Fruit fly (Drosophila melanogaster) whole organism, embryonic: ENCODE results near the gene CG10089.

ENCODE experiments used
- Bgb ChIP-seq: fragments of 200-800 bp; sonication (Bioruptor generic); IDR thresholded peaks from 2 replicates; pipeline ENCODE4 v1.3.6; 2022; ENCODE audit warnings: missing biosample characterization, missing genetic modification characterization; ENCODE audit not compliant: partially characterized antibody
- BtbVII ChIP-seq: fragments of 200-800 bp; sonication (Bioruptor generic); optimal IDR thresholded peaks from 3 replicates; lab custom pipeline; 2017; ENCODE audit warnings: missing biosample characterization, mild to moderate bottlenecking, missing genetic modification characterization
- CG10209 ChIP-seq: fragments of 200-800 bp; sonication (Bioruptor generic); optimal IDR thresholded peaks from 3 replicates; lab custom pipeline; 2017; ENCODE audit warnings: missing biosample characterization, mild to moderate bottlenecking, missing genetic modification characterization, missing genetic modification reagents
- CG10321 ChIP-seq: fragments of 200-800 bp; sonication (Bioruptor generic); IDR thresholded peaks from 2 replicates; pipeline ENCODE4 v1.3.6; 2022; ENCODE audit warnings: missing biosample characterization, missing genetic modification characterization
- CG10366 ChIP-seq: fragments of 200-800 bp; sonication (Bioruptor generic); IDR thresholded peaks from 2 replicates; pipeline ENCODE4 v1.3.6; 2022; ENCODE audit warnings: missing biosample characterization, missing genetic modification characterization
- CG10431 ChIP-seq: fragments of 200-800 bp; sonication (Bioruptor generic); optimal IDR thresholded peaks from 3 replicates; lab custom pipeline; 2018; ENCODE audit warnings: missing biosample characterization, mild to moderate bottlenecking, missing genetic modification characterization
- CG10543 ChIP-seq: fragments of 200-800 bp; sonication (Bioruptor generic); optimal IDR thresholded peaks from 3 replicates; lab custom pipeline; 2017; ENCODE audit warnings: missing biosample characterization, mild to moderate bottlenecking, missing genetic modification characterization, moderate library complexity
- CG13894 ChIP-seq: fragments of 200-800 bp; sonication (Bioruptor generic); optimal IDR thresholded peaks from 3 replicates; lab custom pipeline; 2018; ENCODE audit warnings: missing biosample characterization, mild to moderate bottlenecking, missing genetic modification characterization, moderate library complexity
- CG14441 ChIP-seq: fragments of 200-800 bp; sonication (Bioruptor generic); IDR thresholded peaks from 2 replicates; pipeline ENCODE4 v1.3.6; 2022; ENCODE audit warnings: missing biosample characterization, missing genetic modification characterization
- CG15514 ChIP-seq: fragments of 200-800 bp; sonication (Bioruptor generic); optimal IDR thresholded peaks from 3 replicates; lab custom pipeline; 2017; ENCODE audit warnings: missing biosample characterization, missing genetic modification characterization, mild to moderate bottlenecking, moderate library complexity, missing genetic modification reagents
- CG16779 ChIP-seq: fragments of 200-800 bp; sonication (Bioruptor generic); IDR thresholded peaks from 2 replicates; pipeline ENCODE4 v1.3.6; 2022; ENCODE audit warnings: missing biosample characterization, missing genetic modification characterization
- CG17829 ChIP-seq: fragments of 200-800 bp; optimal IDR thresholded peaks from 2 replicates; lab custom pipeline; 2019; ENCODE audit warnings: missing biosample characterization, mild to moderate bottlenecking, missing genetic modification characterization, moderate library complexity
- CG32767 ChIP-seq: fragments of 200-800 bp; sonication (Bioruptor generic); IDR thresholded peaks from 2 replicates; pipeline ENCODE4 v1.3.6; 2022; ENCODE audit warnings: missing biosample characterization, missing genetic modification characterization
- CG42726 ChIP-seq: fragments of 200-800 bp; sonication (Bioruptor generic); IDR thresholded peaks from 2 replicates; pipeline ENCODE4 v1.3.6; 2022; ENCODE audit warnings: missing biosample characterization, missing genetic modification characterization; ENCODE audit not compliant: partially characterized antibody
- CG4282 ChIP-seq: fragments of 200-800 bp; sonication (Bioruptor generic); optimal IDR thresholded peaks from 2 replicates; lab custom pipeline; 2016; ENCODE audit warnings: missing biosample characterization, missing genetic modification characterization
- CG4360 ChIP-seq: fragments of 200-800 bp; sonication (Bioruptor generic); IDR thresholded peaks from 2 replicates; pipeline ENCODE4 v1.3.6; 2022; ENCODE audit warnings: missing biosample characterization, missing genetic modification characterization
- CG6175 ChIP-seq: fragments of 200-800 bp; sonication (Bioruptor generic); IDR thresholded peaks from 3 replicates; pipeline ENCODE4 v1.3.6; 2022; ENCODE audit warnings: missing biosample characterization, missing genetic modification characterization
- CG6813 ChIP-seq: fragments of 200-800 bp; sonication (Bioruptor generic); optimal IDR thresholded peaks from 2 replicates; lab custom pipeline; 2017; ENCODE audit warnings: missing biosample characterization, missing genetic modification characterization, mild to moderate bottlenecking, moderate library complexity, missing genetic modification reagents
- Dbx ChIP-seq: fragments of 200-800 bp; sonication (Bioruptor generic); IDR thresholded peaks from 3 replicates; pipeline ENCODE4 v1.3.6; 2022; ENCODE audit warnings: missing biosample characterization, missing genetic modification characterization
- GATAe ChIP-seq: fragments of 200-800 bp; sonication (Bioruptor generic); conservative IDR thresholded peaks from 2 replicates; pipeline ENCODE4 v1.3.6; 2022; ENCODE audit warnings: missing biosample characterization, missing genetic modification characterization
- Gsc ChIP-seq: fragments of 200-800 bp; sonication (Bioruptor generic); IDR thresholded peaks from 2 replicates; pipeline ENCODE4 v1.3.6; 2022; ENCODE audit warnings: missing biosample characterization, missing genetic modification characterization
- HHEX ChIP-seq: fragments of 200-800 bp; sonication (Bioruptor generic); optimal IDR thresholded peaks from 3 replicates; lab custom pipeline; 2017; ENCODE audit warnings: missing biosample characterization, mild to moderate bottlenecking, missing genetic modification characterization, missing genetic modification reagents
- Hey ChIP-seq: fragments of 200-800 bp; sonication (Bioruptor generic); optimal IDR thresholded peaks from 3 replicates; lab custom pipeline; 2018; ENCODE audit warnings: missing biosample characterization, mild to moderate bottlenecking, missing genetic modification characterization
- Jarid2 ChIP-seq: fragments of 200-800 bp; sonication (Bioruptor generic); optimal IDR thresholded peaks from 3 replicates; lab custom pipeline; 2017; ENCODE audit warnings: mild to moderate bottlenecking, missing biosample characterization, missing genetic modification reagents, missing genetic modification characterization
- Lhr ChIP-seq: fragments of 200-800 bp; sonication (Bioruptor generic); optimal IDR thresholded peaks from 3 replicates; lab custom pipeline; 2017; ENCODE audit warnings: mild to moderate bottlenecking, missing biosample characterization, missing genetic modification reagents, missing genetic modification characterization
- MBD-R2 ChIP-seq: fragments of 200-800 bp; sonication (Bioruptor generic); IDR thresholded peaks from 2 replicates; pipeline ENCODE4 v1.3.6; 2022; ENCODE audit warnings: missing biosample characterization, missing genetic modification characterization
- Myb ChIP-seq: fragments of 200-800 bp; sonication (Bioruptor generic); optimal IDR thresholded peaks from 2 replicates; lab custom pipeline; 2016; ENCODE audit warnings: missing biosample characterization, missing genetic modification characterization
- NFAT ChIP-seq: fragments of 200-800 bp; sonication (Bioruptor generic); IDR thresholded peaks from 2 replicates; pipeline ENCODE4 v1.3.6; 2022; ENCODE audit warnings: missing biosample characterization, missing genetic modification characterization
- Rfx ChIP-seq: fragments of 200-800 bp; sonication (Bioruptor generic); IDR thresholded peaks from 2 replicates; pipeline ENCODE4 v1.3.6; 2022; ENCODE audit warnings: missing biosample characterization, missing genetic modification characterization
- Six4 ChIP-seq: fragments of 200-800 bp; sonication (Bioruptor generic); optimal IDR thresholded peaks from 2 replicates; lab custom pipeline; 2016; ENCODE audit warnings: missing biosample characterization, missing genetic modification characterization
- bbx ChIP-seq: fragments of 200-800 bp; sonication (Bioruptor generic); IDR thresholded peaks from 2 replicates; pipeline ENCODE4 v1.3.6; 2022; ENCODE audit warnings: missing biosample characterization, missing genetic modification characterization; ENCODE audit not compliant: partially characterized antibody
- chinmo ChIP-seq: fragments of 200-800 bp; sonication (Bioruptor generic); IDR thresholded peaks from 4 replicates; pipeline ENCODE4 v1.3.6; 2022; ENCODE audit warnings: missing biosample characterization, missing genetic modification characterization; ENCODE audit not compliant: partially characterized antibody
- ci ChIP-seq: fragments of 200-800 bp; sonication (Bioruptor generic); IDR thresholded peaks from 3 replicates; pipeline ENCODE4 v1.3.6; 2022; ENCODE audit warnings: missing biosample characterization, missing genetic modification characterization
- ftz-f1 ChIP-seq: fragments of 200-800 bp; sonication (Bioruptor generic); optimal IDR thresholded peaks from 2 replicates; lab custom pipeline; 2016; ENCODE audit warnings: missing biosample characterization, missing genetic modification characterization
- inv ChIP-seq: fragments of 200-800 bp; sonication (Bioruptor generic); IDR thresholded peaks from 2 replicates; pipeline ENCODE4 v1.3.6; 2022; ENCODE audit warnings: missing biosample characterization, missing genetic modification characterization; ENCODE audit not compliant: partially characterized antibody
- lola ChIP-seq, 3 experiments: fragments of >200 bp in 2 of 3; fragments of 200-800 bp in 1 of 3; sonication (Bioruptor generic) in 1 of 3; optimal IDR thresholded peaks; 2 replicates each; lab custom pipeline; 2017 to 2019; ENCODE audit warnings: missing biosample characterization in 3 of 3, missing genetic modification characterization in 3 of 3, mild to moderate bottlenecking in 1 of 3, moderate library complexity in 1 of 3
- mirr ChIP-seq: fragments of 200-800 bp; sonication (Bioruptor generic); optimal IDR thresholded peaks from 3 replicates; lab custom pipeline; 2018; ENCODE audit warnings: missing biosample characterization, mild to moderate bottlenecking, missing genetic modification characterization
- rib ChIP-seq: fragments of 200-800 bp; sonication (Bioruptor generic); IDR thresholded peaks from 2 replicates; pipeline ENCODE4 v1.3.6; 2022; ENCODE audit warnings: missing biosample characterization, missing genetic modification characterization
- salm ChIP-seq: fragments of 200-800 bp; sonication (Bioruptor generic); optimal IDR thresholded peaks from 2 replicates; lab custom pipeline; 2018; ENCODE audit warnings: missing biosample characterization, mild to moderate bottlenecking, missing genetic modification characterization
- sd ChIP-seq: fragments of 200-800 bp; sonication (Bioruptor generic); optimal IDR thresholded peaks from 3 replicates; lab custom pipeline; 2018; ENCODE audit warnings: missing biosample characterization, mild to moderate bottlenecking, missing genetic modification characterization, moderate library complexity
- shn ChIP-seq: fragments of 200-800 bp; sonication (Bioruptor generic); optimal IDR thresholded peaks from 3 replicates; lab custom pipeline; 2016; ENCODE audit warnings: missing biosample characterization, missing genetic modification characterization
- sim ChIP-seq: fragments of 200-800 bp; sonication (Bioruptor generic); IDR thresholded peaks from 2 replicates; pipeline ENCODE4 v1.3.6; 2022; ENCODE audit warnings: missing biosample characterization, missing genetic modification characterization
- slbo ChIP-seq: fragments of 200-800 bp; sonication (Bioruptor generic); IDR thresholded peaks from 2 replicates; pipeline ENCODE4 v1.3.6; 2022; ENCODE audit warnings: missing biosample characterization, missing genetic modification characterization
- so ChIP-seq: fragments of 200-800 bp; sonication (Bioruptor generic); IDR thresholded peaks from 3 replicates; pipeline ENCODE4 v1.3.6; 2022; ENCODE audit warnings: missing biosample characterization, missing genetic modification characterization
- sob ChIP-seq: fragments of 200-800 bp; sonication (Bioruptor generic); IDR thresholded peaks from 2 replicates; pipeline ENCODE4 v1.3.6; 2022; ENCODE audit warnings: missing biosample characterization, missing genetic modification characterization
- sqz ChIP-seq: fragments of 200-800 bp; sonication (Bioruptor generic); optimal IDR thresholded peaks from 3 replicates; lab custom pipeline; 2018; ENCODE audit warnings: missing biosample characterization, mild to moderate bottlenecking, missing genetic modification characterization
- sr ChIP-seq: fragments of 200-800 bp; sonication (Bioruptor generic); IDR thresholded peaks from 3 replicates; pipeline ENCODE4 v1.3.6; 2022; ENCODE audit warnings: missing biosample characterization, missing genetic modification characterization

CG10089 gene

DNA sequence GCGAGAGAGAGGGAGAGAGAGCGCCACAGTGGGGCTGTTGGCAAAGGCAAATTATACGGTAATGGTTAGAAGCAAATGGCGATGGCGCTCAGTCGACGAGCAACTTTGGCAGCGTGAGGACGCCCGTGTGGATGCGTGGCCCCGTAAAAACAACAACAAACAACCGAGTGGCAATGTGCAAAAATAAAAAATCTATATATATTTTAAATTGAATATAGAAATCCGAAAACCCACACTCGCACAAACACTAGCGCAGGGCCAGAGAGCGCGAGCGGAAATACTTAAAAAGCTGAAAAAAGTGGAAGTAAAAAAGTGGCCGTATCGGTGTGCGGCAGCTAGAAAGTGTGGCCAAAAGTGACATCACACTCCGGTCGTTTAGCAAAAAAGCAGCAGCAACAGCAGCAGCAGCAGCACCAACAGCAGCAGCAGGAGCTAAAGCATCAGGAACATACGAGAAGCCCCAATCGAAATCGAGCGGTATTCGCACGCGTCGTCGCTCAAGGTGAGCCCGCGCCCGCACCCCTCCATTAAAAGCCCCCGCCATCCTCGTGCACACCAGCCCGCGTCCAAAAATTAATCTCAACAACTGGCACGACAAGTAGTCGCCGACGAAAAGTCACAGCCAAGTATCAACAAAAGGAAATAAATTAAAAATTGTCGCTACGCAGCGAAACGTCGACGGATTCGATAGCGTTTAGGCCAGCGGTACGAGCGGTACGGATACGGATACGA is 3.0 kb upstream of the CG10089 start, which contains the start of gene stv (continued):
- 0 out of 2 replicates have a peak, but pooled peaks have one; percentile 10 for TF ChIP-seq CG32767 (GFP tag; lab: Robert Waterston, UW)
- TF ChIP-seq sob (GFP tag; lab: Robert Waterston, UW), result 0 out of 2 replicates have a peak, but pooled peaks have one; percentile 7
- TF ChIP-seq lola (GFP tag; optimal IDR thresholded peaks at IDR 0.05; lab: Kevin White, UChicago), result no peak
- peak; percentile 11 for TF ChIP-seq mirr
- peak; percentile 27; the same call in 1 of the 2 replicates for TF ChIP-seq CG14441 (GFP tag; lab: Robert Waterston, UW)
- peak; percentile 12 for TF ChIP-seq HHEX
- no peak for TF ChIP-seq CG10209 (GFP tag; lab: Kevin White, UChicago)
- TF ChIP-seq Dbx (GFP tag; lab: Robert Waterston, UW), result peak; percentile 29; the same call in 2 of the 3 replicates
- TF ChIP-seq NFAT (GFP tag; lab: Robert Waterston, UW), result peak; percentile 56; the same call in 1 of the 2 replicates
- peak; percentile 6; the same call in 1 of the 2 replicates for TF ChIP-seq inv (GFP tag; lab: Robert Waterston, UW)
- TF ChIP-seq rib (GFP tag; lab: Robert Waterston, UW), result peak; percentile 27; the same call in 1 of the 2 replicates
- TF ChIP-seq ftz-f1 (GFP tag; lab: Kevin White, UChicago), result peak; percentile 28
- TF ChIP-seq salm (tag; lab: Kevin White, UChicago), result no peak
- no peak for TF ChIP-seq shn (GFP tag; lab: Kevin White, UChicago)
- TF ChIP-seq CG42726 (GFP tag; lab: Robert Waterston, UW), result peak; percentile 46; the same call in 1 of the 2 replicates
- no peak for TF ChIP-seq CG10366
- 0 out of 2 replicates have a peak, but pooled peaks have one; percentile 47 for TF ChIP-seq bbx (GFP tag; lab: Robert Waterston, UW)
- 0 out of 2 replicates have a peak, but pooled peaks have one; percentile 31 for TF ChIP-seq Bgb (GFP tag; lab: Robert Waterston, UW)
- peak; percentile 57 for TF ChIP-seq CG10543 (GFP tag; lab: Kevin White, UChicago)
- 0 out of 3 replicates have a peak, but pooled peaks have one; percentile 36 for TF ChIP-seq ci (GFP tag; lab: Robert Waterston, UW)
- TF ChIP-seq GATAe (GFP tag; lab: Robert Waterston, UW), result no peak
- peak; percentile 64; the same call in 2 of the 3 replicates for TF ChIP-seq sr (GFP tag; lab: Robert Waterston, UW)
- peak; percentile 86 for TF ChIP-seq CG4360 (GFP tag; lab: Robert Waterston, UW)
- peak; percentile 2 for TF ChIP-seq CG15514 (GFP tag; lab: Kevin White, UChicago)
- peak; percentile 45; the same call in 1 of the 2 replicates for TF ChIP-seq Rfx (GFP tag; lab: Robert Waterston, UW)
- peak; percentile 6; the same call in 1 of the 3 replicates for TF ChIP-seq so (GFP tag; lab: Robert Waterston, UW)
- peak; percentile 38; the same call in 1 of the 2 replicates for TF ChIP-seq slbo (GFP tag; lab: Robert Waterston, UW)
- TF ChIP-seq sqz (GFP tag; lab: Kevin White, UChicago), result no peak
- TF ChIP-seq CG10431 (GFP tag; lab: Kevin White, UChicago), result peak; percentile 8
- no peak for TF ChIP-seq CG4282
- TF ChIP-seq CG6813, result peak; percentile 7
- no peak for TF ChIP-seq Gsc (GFP tag; lab: Robert Waterston, UW)
- no peak for TF ChIP-seq Lhr (GFP tag; lab: Kevin White, UChicago)
- peak; percentile 52 for TF ChIP-seq Hey (tag; lab: Kevin White, UChicago)
- TF ChIP-seq CG6175 (GFP tag; lab: Robert Waterston, UW), result 0 out of 3 replicates have a peak, but pooled peaks have one; percentile 28
- TF ChIP-seq CG17829, result no peak
- TF ChIP-seq CG10321 (GFP tag; lab: Robert Waterston, UW), result peak; percentile 29; the same call in 1 of the 2 replicates
- TF ChIP-seq BtbVII (GFP tag; lab: Kevin White, UChicago), result peak; percentile 28
- peak; percentile 87; the same call in 2 of the 4 replicates for TF ChIP-seq chinmo (GFP tag; lab: Robert Waterston, UW)
- TF ChIP-seq Jarid2, result peak; percentile 93
- 0 out of 2 replicates have a peak, but pooled peaks have one; percentile 5 for TF ChIP-seq CG16779
- no peak for TF ChIP-seq Six4 (GFP tag; lab: Kevin White, UChicago)
- TF ChIP-seq sim, result no peak
- no peak for TF ChIP-seq Myb
- TF ChIP-seq CG13894, result peak; percentile 26
- no peak for TF ChIP-seq MBD-R2 (GFP tag; lab: Robert Waterston, UW)
- no peak for TF ChIP-seq sd (tag; lab: Kevin White, UChicago)
